Fruit fly (Drosophila melanogaster) whole organism, pupa: ENCODE measurements around the gene Sf3b5.

Experiments used
- CG15710 ChIP-seq: fragments of 200-800 bp; sonication (Bioruptor generic); optimal IDR thresholded peaks from 2 replicates; lab custom pipeline; 2018; ENCODE audit warnings: missing biosample characterization, mild to moderate bottlenecking, missing genetic modification characterization, moderate library complexity
- CG9948 ChIP-seq: fragments of 200-800 bp; sonication (Bioruptor generic); optimal IDR thresholded peaks from 2 replicates; lab custom pipeline; 2018; ENCODE audit warnings: missing biosample characterization, mild to moderate bottlenecking, missing genetic modification characterization, moderate library complexity

DNA sequence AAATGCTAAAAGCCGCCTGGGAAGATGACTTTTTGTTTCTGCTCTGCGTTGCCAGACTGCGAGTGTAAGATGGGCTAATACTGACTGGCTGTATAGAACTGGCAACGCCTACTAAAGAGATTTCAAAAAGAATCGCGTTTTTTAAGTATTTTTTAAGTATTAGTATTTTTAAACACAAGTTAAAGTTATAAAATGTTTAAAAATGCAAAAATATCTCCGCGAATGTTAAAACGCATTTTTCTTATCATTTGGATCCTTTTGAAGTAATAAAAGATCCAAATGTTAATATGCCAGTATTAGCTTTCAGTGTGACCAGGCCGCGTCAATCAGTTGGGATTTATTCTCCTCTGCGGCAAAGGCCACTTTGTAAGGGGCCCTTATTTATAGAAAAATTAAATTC is 9.0 kb downstream of the Sf3b5 start, which contains the start of the genes Prosbeta3 and Iru:
- TF ChIP-seq CG15710 (no peak), CG9948 (tag; lab: Kevin White, UChicago) (no peak)
